Worm (Caenorhabditis elegans) whole organism, early embryonic: Measurements from ENCODE around the gene Y58A7A.4.

ENCODE experiments used
- B0310.2 ChIP-seq: sonication (generic microtip); optimal IDR thresholded peaks from 2 replicates; lab custom pipeline; 2016; ENCODE audit warnings: mild to moderate bottlenecking, missing genetic modification characterization, missing compliant biosample characterization
- aly-1 ChIP-seq: sonication (generic microtip); optimal IDR thresholded peaks from 2 replicates; lab custom pipeline; 2016; ENCODE audit warnings: missing genetic modification characterization, missing compliant biosample characterization
- ama-1 ChIP-seq: fragments of 150-350 bp; optimal IDR thresholded peaks from 2 replicates; lab custom pipeline; 2014
- ceh-36 ChIP-seq: sonication (generic microtip); optimal IDR thresholded peaks from 2 replicates; lab custom pipeline; 2016; ENCODE audit warnings: missing genetic modification characterization, inconsistent platforms, missing compliant biosample characterization
- flt-1 ChIP-seq: fragments of 200-800 bp; sonication (Bioruptor generic); IDR thresholded peaks from 2 replicates; pipeline ENCODE4 v1.3.6; 2022; ENCODE audit warnings: missing genetic modification characterization, missing compliant biosample characterization
- pes-1 ChIP-seq: fragments of 200-800 bp; sonication (Bioruptor generic); IDR thresholded peaks from 2 replicates; pipeline ENCODE4 v1.3.6; 2022; ENCODE audit warnings: missing genetic modification reagents, missing genetic modification characterization, missing compliant biosample characterization
- sea-1 ChIP-seq: fragments of 200-800 bp; sonication (Bioruptor generic); conservative IDR thresholded peaks from 2 replicates; pipeline ENCODE4 v1.3.6; 2022; ENCODE audit warnings: missing genetic modification characterization, missing compliant biosample characterization
- tbx-11 ChIP-seq: fragments of 200-800 bp; sonication (Bioruptor generic); IDR thresholded peaks from 2 replicates; pipeline ENCODE4 v1.3.6; 2022; ENCODE audit warnings: missing genetic modification characterization, missing compliant biosample characterization
- tra-4 ChIP-seq: sonication (generic microtip); optimal IDR thresholded peaks from 2 replicates; lab custom pipeline; 2017; ENCODE audit warnings: missing genetic modification characterization, missing compliant biosample characterization

ce11 chrV:5032176-5032575 lies 52.6 kb downstream of the Y58A7A.4 start:
- TF ChIP-seq sea-1 (GFP tag; lab: Robert Waterston, UW) (no peak), B0310.2 (no peak), ama-1 (lab: Kevin White, UChicago) (no peak), pes-1 (GFP tag; lab: Robert Waterston, UW) (no peak), flt-1 (no peak), tra-4 (tag; lab: Kevin White, UChicago) (no peak), aly-1 (tag; lab: Kevin White, UChicago) (no peak), ceh-36 (tag; lab: Kevin White, UChicago) (no peak), tbx-11 (GFP tag; lab: Robert Waterston, UW) (no peak)
